Fruit fly (Drosophila melanogaster) Kc167 (cell line): ENCODE data around the gene Dtd.

ENCODE experiments used
- Myc ChIP-seq: fragments of >200 bp; optimal IDR thresholded peaks from 2 replicates; lab custom pipeline; 2017; ENCODE audit warnings: missing external identifiers
- Sin3A ChIP-seq: fragments of >200 bp; optimal IDR thresholded peaks from 2 replicates; lab custom pipeline; 2018; ENCODE audit warnings: missing external identifiers
- h ChIP-seq: fragments of >200 bp; optimal IDR thresholded peaks from 3 replicates; lab custom pipeline; 2018; ENCODE audit warnings: missing external identifiers
- insv ChIP-seq: fragments of >200 bp; optimal IDR thresholded peaks from 3 replicates; lab custom pipeline; 2018; ENCODE audit warnings: missing external identifiers
- psq ChIP-seq: fragments of >200 bp; optimal IDR thresholded peaks from 2 replicates; lab custom pipeline; 2017; ENCODE audit warnings: missing external identifiers
- ttk ChIP-seq: sonication (Bioruptor generic); optimal IDR thresholded peaks from 2 replicates; lab custom pipeline; 2017; ENCODE audit warnings: missing external identifiers

DNA sequence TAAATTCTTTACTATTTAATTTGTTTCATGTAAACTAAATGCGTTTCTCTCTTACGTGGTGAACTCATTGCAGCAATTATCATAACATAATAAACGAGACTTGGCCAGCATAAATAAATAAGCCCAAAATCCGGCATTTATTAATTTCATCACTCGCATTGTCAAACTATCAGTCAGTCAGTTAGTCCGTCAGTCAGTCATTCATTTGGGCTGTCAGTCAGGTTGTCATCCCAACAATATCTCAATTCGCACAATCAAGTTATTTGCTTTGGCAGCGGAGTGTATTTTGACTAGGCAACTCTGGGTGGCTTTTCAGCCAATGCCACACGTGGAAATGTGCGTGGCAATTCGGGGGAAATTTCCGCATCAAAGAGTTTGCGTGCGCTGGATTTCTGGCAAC lies 38.0 kb downstream of the Dtd start:
- TF ChIP-seq psq (lab: Kevin White, UChicago) (no peak), insv (no peak), Sin3A (lab: Kevin White, UChicago) (no peak), ttk (no peak), h (lab: Kevin White, UChicago) (no peak), Myc (lab: Kevin White, UChicago) (no peak)
